Fruit fly (Drosophila melanogaster) whole organism, wandering third instar larva: ENCODE data around the gene CG42792.

Source experiments
- Abd-B ChIP-seq: fragments of >200 bp; optimal IDR thresholded peaks from 2 replicates; lab custom pipeline; 2017; ENCODE audit warnings: missing biosample characterization, missing genetic modification characterization
- CG9705 ChIP-seq: fragments of 200-800 bp; sonication (Bioruptor generic); optimal IDR thresholded peaks from 2 replicates; lab custom pipeline; 2018; ENCODE audit warnings: missing biosample characterization, mild to moderate bottlenecking, missing genetic modification characterization
- Dif ChIP-seq: fragments of 200-275, 200-300 bp; sonication (Bioruptor generic); optimal IDR thresholded peaks from 2 replicates; lab custom pipeline; 2018; ENCODE audit warnings: missing biosample characterization, missing genetic modification characterization; ENCODE audit not compliant: partially characterized antibody
- GATAd ChIP-seq: sonication (Bioruptor generic); optimal IDR thresholded peaks from 2 replicates; lab custom pipeline; 2016; ENCODE audit warnings: missing biosample characterization, missing genetic modification characterization
- Hnf4 ChIP-seq: fragments of 200-800 bp; sonication (Bioruptor generic); optimal IDR thresholded peaks from 2 replicates; lab custom pipeline; 2016; ENCODE audit warnings: missing biosample characterization, mild to moderate bottlenecking, missing genetic modification characterization
- Hr78 ChIP-seq: fragments of >200 bp; optimal IDR thresholded peaks from 2 replicates; lab custom pipeline; 2017; ENCODE audit warnings: missing biosample characterization, missing genetic modification characterization
- Hr83 ChIP-seq: fragments of 200-300 bp; sonication (Bioruptor generic); optimal IDR thresholded peaks from 2 replicates; lab custom pipeline; 2016; ENCODE audit warnings: missing biosample characterization, mild to moderate bottlenecking, missing genetic modification characterization, moderate library complexity; ENCODE audit not compliant: poor library complexity, severe bottlenecking
- Mio ChIP-seq: sonication (Bioruptor generic); optimal IDR thresholded peaks from 2 replicates; lab custom pipeline; 2016; ENCODE audit warnings: missing biosample characterization, missing genetic modification characterization
- N ChIP-seq: fragments of >200 bp; optimal IDR thresholded peaks from 2 replicates; lab custom pipeline; 2018; ENCODE audit warnings: missing biosample characterization, missing external identifiers, missing genetic modification characterization
- OdsH ChIP-seq: fragments of 200-800 bp; sonication (Bioruptor generic); optimal IDR thresholded peaks from 2 replicates; lab custom pipeline; 2016; ENCODE audit warnings: missing biosample characterization, mild to moderate bottlenecking, missing genetic modification characterization
- Rel ChIP-seq, 2 experiments: fragments of 200-800 bp; sonication (Bioruptor generic) in 1 of 2; optimal IDR thresholded peaks; 2 replicates in 1 of 2; 3 replicates in 1 of 2; lab custom pipeline; 2016 to 2019; ENCODE audit warnings: mild to moderate bottlenecking in 2 of 2, missing biosample characterization in 2 of 2, missing genetic modification characterization in 2 of 2, moderate library complexity in 1 of 2
- Sp1 ChIP-seq: fragments of 200-800 bp; sonication (Bioruptor generic); optimal IDR thresholded peaks from 3 replicates; lab custom pipeline; 2019; ENCODE audit warnings: missing biosample characterization, mild to moderate bottlenecking, missing genetic modification characterization, moderate library complexity
- Vsx2 ChIP-seq: fragments of 200-300, 225-300 bp; sonication (Bioruptor generic); optimal IDR thresholded peaks from 2 replicates; lab custom pipeline; 2018; ENCODE audit warnings: missing biosample characterization, missing genetic modification characterization; ENCODE audit not compliant: partially characterized antibody
- br ChIP-seq: fragments of 200-800 bp; sonication (Bioruptor generic); optimal IDR thresholded peaks from 2 replicates; lab custom pipeline; 2016; ENCODE audit warnings: missing biosample characterization, missing genetic modification characterization
- brk ChIP-seq: fragments of 200-800 bp; sonication (Bioruptor generic); optimal IDR thresholded peaks from 2 replicates; lab custom pipeline; 2016; ENCODE audit warnings: missing biosample characterization, mild to moderate bottlenecking, missing genetic modification characterization
- dl ChIP-seq, 2 experiments: fragments of 175-275, 200-275 bp in 1 of 2; fragments of 200-275 bp in 1 of 2; sonication (Bioruptor generic); optimal IDR thresholded peaks; lab custom pipeline; 2018; ENCODE audit warnings: mild to moderate bottlenecking in 2 of 2, missing biosample characterization in 2 of 2, missing genetic modification characterization in 2 of 2, moderate library complexity in 2 of 2; ENCODE audit not compliant: partially characterized antibody in 2 of 2, insufficient read depth in 1 of 2
- dmrt93B ChIP-seq: fragments of 200-800 bp; sonication (Bioruptor generic); optimal IDR thresholded peaks from 2 replicates; lab custom pipeline; 2018; ENCODE audit warnings: missing biosample characterization, mild to moderate bottlenecking, missing genetic modification characterization
- dsf ChIP-seq: sonication (Bioruptor generic); optimal IDR thresholded peaks from 2 replicates; lab custom pipeline; 2016; ENCODE audit warnings: missing biosample characterization, missing genetic modification characterization, borderline replicate concordance
- foxo ChIP-seq, 2 experiments: fragments of 200-800 bp; sonication (Bioruptor generic); optimal IDR thresholded peaks; 2 replicates in 1 of 2; 3 replicates in 1 of 2; lab custom pipeline; 2016 to 2017; ENCODE audit warnings: missing biosample characterization in 2 of 2, missing genetic modification characterization in 2 of 2
- fru ChIP-seq: fragments of 200-800 bp; sonication (Bioruptor generic); optimal IDR thresholded peaks from 3 replicates; lab custom pipeline; 2016; ENCODE audit warnings: missing biosample characterization, mild to moderate bottlenecking, missing genetic modification characterization
- h ChIP-seq: fragments of 200-800 bp; sonication (Bioruptor generic); optimal IDR thresholded peaks from 3 replicates; lab custom pipeline; 2016; ENCODE audit warnings: missing biosample characterization, mild to moderate bottlenecking, missing genetic modification characterization
- jim ChIP-seq: fragments of 175-275, 200-325 bp; sonication (Bioruptor generic); optimal IDR thresholded peaks from 2 replicates; lab custom pipeline; 2016; ENCODE audit warnings: missing biosample characterization, mild to moderate bottlenecking, missing genetic modification characterization
- pan ChIP-seq: fragments of >200 bp; optimal IDR thresholded peaks from 2 replicates; lab custom pipeline; 2017
- psq ChIP-seq: fragments of 200-800 bp; sonication (Bioruptor generic); optimal IDR thresholded peaks from 3 replicates; lab custom pipeline; 2017; ENCODE audit warnings: missing biosample characterization, mild to moderate bottlenecking, missing genetic modification characterization, moderate library complexity
- rgr ChIP-seq: fragments of 200-800 bp; sonication (Bioruptor generic); optimal IDR thresholded peaks from 3 replicates; lab custom pipeline; 2016; ENCODE audit warnings: missing biosample characterization, mild to moderate bottlenecking, missing genetic modification characterization
- sage ChIP-seq: fragments of 200-800 bp; sonication (Bioruptor generic); optimal IDR thresholded peaks from 2 replicates; lab custom pipeline; 2016; ENCODE audit warnings: missing biosample characterization, mild to moderate bottlenecking, missing genetic modification characterization
- sv ChIP-seq: fragments of 200-800 bp; sonication (Bioruptor generic); optimal IDR thresholded peaks from 3 replicates; lab custom pipeline; 2016; ENCODE audit warnings: missing biosample characterization, missing genetic modification characterization
- tai ChIP-seq: sonication (Bioruptor generic); optimal IDR thresholded peaks from 2 replicates; lab custom pipeline; 2016; ENCODE audit warnings: missing biosample characterization, missing genetic modification characterization
- usp ChIP-seq: fragments of >200 bp; optimal IDR thresholded peaks from 2 replicates; lab custom pipeline; 2017; ENCODE audit warnings: missing biosample characterization, missing genetic modification characterization
- woc ChIP-seq: sonication (Bioruptor generic); optimal IDR thresholded peaks from 2 replicates; lab custom pipeline; 2016; ENCODE audit warnings: missing biosample characterization, mild to moderate bottlenecking, missing genetic modification characterization

Gene CG42792

DNA sequence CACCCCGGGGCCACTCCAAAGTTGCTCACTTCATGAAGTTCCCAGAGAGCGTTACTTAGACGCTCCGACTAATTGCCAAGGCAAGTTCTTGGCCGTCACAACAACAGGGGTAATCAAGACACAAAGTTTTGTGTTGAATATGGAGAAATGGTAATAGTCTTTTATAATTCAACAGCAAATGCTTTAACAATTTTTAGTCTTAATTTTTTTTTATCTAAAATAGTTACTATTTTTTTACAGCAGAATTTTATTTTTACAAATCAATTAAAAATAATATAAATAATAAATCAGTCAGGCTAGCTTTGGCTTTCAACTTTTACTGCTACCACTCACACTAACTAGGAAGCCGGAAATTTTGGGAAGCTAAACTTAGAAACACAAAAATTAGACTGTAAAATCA, 13.0 kb downstream of the CG42792 start, which contains the start of gene CG13243:
TSS of gene CG13243 (plus strand) at position 301 of the 400 bp plus-strand sequence.
- TF ChIP-seq fru (GFP tag; lab: Kevin White, UChicago): no peak
- TF ChIP-seq rgr (GFP tag; lab: Kevin White, UChicago): no peak
- TF ChIP-seq Abd-B (GFP tag; lab: Kevin White, UChicago): no peak
- TF ChIP-seq N (GFP tag; lab: Kevin White, UChicago): no peak
- TF ChIP-seq jim: no peak
- no peak for TF ChIP-seq sv (GFP tag; lab: Kevin White, UChicago)
- TF ChIP-seq Hr83 (GFP tag; lab: Kevin White, UChicago): no peak
- TF ChIP-seq psq (GFP tag; lab: Kevin White, UChicago): no peak

DNA sequence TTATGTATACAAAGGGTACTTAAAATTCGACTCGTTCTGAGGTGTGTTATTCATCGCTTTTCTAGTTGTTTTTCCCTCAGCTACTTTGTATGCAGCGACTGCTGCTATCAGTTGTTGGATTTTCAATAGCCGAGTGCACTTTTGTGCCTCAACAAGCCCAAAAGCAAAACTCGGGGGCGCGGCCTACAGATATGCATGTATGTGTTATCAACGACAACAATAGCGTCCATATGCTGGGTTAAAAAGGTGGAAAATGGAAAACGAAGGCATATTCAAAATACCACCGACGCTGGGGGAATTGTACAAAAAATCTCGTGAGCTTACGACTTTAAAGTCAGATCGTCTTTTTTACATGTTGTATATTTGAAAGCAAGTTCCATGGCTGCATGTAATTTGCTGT, 18.7 kb downstream of the CG42792 start:
- no peak for TF ChIP-seq brk
- no peak for TF ChIP-seq woc
- TF ChIP-seq Vsx2 (GFP tag; lab: Kevin White, UChicago): no peak
- no peak for TF ChIP-seq pan (lab: Kevin White, UChicago)
- no peak for TF ChIP-seq dmrt93B (GFP tag; lab: Kevin White, UChicago)
- no peak for TF ChIP-seq br (GFP tag; lab: Kevin White, UChicago)
- no peak for TF ChIP-seq Hnf4
- TF ChIP-seq tai (GFP tag; lab: Kevin White, UChicago): no peak
- no peak for TF ChIP-seq dsf (GFP tag; lab: Kevin White, UChicago)
- TF ChIP-seq sage (GFP tag; lab: Kevin White, UChicago): no peak
- no peak for TF ChIP-seq Rel (GFP tag; optimal IDR thresholded peaks at IDR 0.05; lab: Kevin White, UChicago)
- no peak for TF ChIP-seq Rel (tag; optimal IDR thresholded peaks at IDR 0.05; lab: Kevin White, UChicago)
- TF ChIP-seq h (GFP tag; lab: Kevin White, UChicago): no peak
- TF ChIP-seq jim: no peak
- TF ChIP-seq foxo (GFP tag; optimal IDR thresholded peaks at IDR 0.05; lab: Kevin White, UChicago): no peak
- TF ChIP-seq Sp1 (GFP tag; lab: Kevin White, UChicago): no peak
- TF ChIP-seq dl (GFP tag; optimal IDR thresholded peaks at IDR 0.05; lab: Kevin White, UChicago; ENCODE audit: insufficient read depth in 1 of 2, partially characterized antibody in 2 of 2): no peak
- no peak for TF ChIP-seq sv (GFP tag; lab: Kevin White, UChicago)
- no peak for TF ChIP-seq Hr78 (GFP tag; lab: Kevin White, UChicago)

DNA sequence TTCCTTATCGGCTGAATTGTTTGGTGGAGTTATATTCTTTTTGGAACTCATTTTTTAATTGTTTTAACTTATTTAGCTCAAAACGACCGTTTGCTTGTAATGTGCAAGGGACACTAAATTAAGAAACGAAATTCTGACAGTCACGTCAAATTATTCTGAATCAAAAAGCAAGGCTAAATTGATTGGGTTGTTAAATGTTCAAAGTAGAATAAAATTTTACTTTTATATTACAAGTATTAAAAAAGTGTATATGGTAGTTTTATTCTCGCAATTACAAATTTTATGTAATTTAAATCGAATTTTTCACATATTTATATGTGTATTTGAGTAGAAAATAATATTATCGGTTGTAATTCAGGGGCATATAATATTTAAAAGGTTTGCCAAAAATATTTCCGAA, 29.7 kb downstream of the CG42792 start, which contains the start of gene CG18518:
TSS of gene CG18518 (minus strand) at position 101 of the 400 bp plus-strand sequence.
- TF ChIP-seq GATAd (GFP tag; lab: Kevin White, UChicago) (no peak), h (GFP tag; lab: Kevin White, UChicago) (no peak), Abd-B (GFP tag; lab: Kevin White, UChicago) (no peak), woc (no peak), Rel (GFP tag; optimal IDR thresholded peaks at IDR 0.05; lab: Kevin White, UChicago) (no peak), Rel (tag; optimal IDR thresholded peaks at IDR 0.05; lab: Kevin White, UChicago) (no peak), sage (GFP tag; lab: Kevin White, UChicago) (no peak), fru (GFP tag; lab: Kevin White, UChicago) (no peak), CG9705 (GFP tag; lab: Kevin White, UChicago) (no peak), Dif (GFP tag; lab: Kevin White, UChicago) (no peak), Sp1 (GFP tag; lab: Kevin White, UChicago) (no peak), Mio (GFP tag; lab: Kevin White, UChicago) (no peak), Hr83 (GFP tag; lab: Kevin White, UChicago) (no peak), sv (GFP tag; lab: Kevin White, UChicago) (no peak), brk (no peak), OdsH (GFP tag; lab: Kevin White, UChicago) (no peak), psq (GFP tag; lab: Kevin White, UChicago) (no peak), usp (GFP tag; lab: Kevin White, UChicago) (no peak), pan (lab: Kevin White, UChicago) (no peak), br (GFP tag; lab: Kevin White, UChicago) (no peak)
